Fruit fly (Drosophila melanogaster) whole organism, embryonic: ENCODE measurements around the gene InR.

Source experiments
- Antp ChIP-seq: fragments of 200-800 bp; sonication (Bioruptor generic); optimal IDR thresholded peaks from 3 replicates; lab custom pipeline; 2016; ENCODE audit warnings: missing biosample characterization, missing genetic modification characterization
- C15 ChIP-seq: fragments of 200-800 bp; sonication (Bioruptor generic); IDR thresholded peaks from 3 replicates; pipeline ENCODE4 v1.3.6; 2022; ENCODE audit warnings: missing biosample characterization, missing genetic modification characterization
- CG1024 ChIP-seq: fragments of 200-800 bp; sonication (Bioruptor generic); IDR thresholded peaks from 2 replicates; pipeline ENCODE4 v1.3.6; 2022; ENCODE audit warnings: missing biosample characterization, missing genetic modification characterization
- CG11695 ChIP-seq: fragments of 200-800 bp; sonication (Bioruptor generic); IDR thresholded peaks from 3 replicates; pipeline ENCODE4 v1.3.6; 2022; ENCODE audit warnings: missing biosample characterization, missing genetic modification characterization
- CG12769 ChIP-seq: fragments of 200-800 bp; sonication (Bioruptor generic); optimal IDR thresholded peaks from 2 replicates; lab custom pipeline; 2019; ENCODE audit warnings: missing biosample characterization, mild to moderate bottlenecking, missing genetic modification characterization, moderate library complexity
- CG13775 ChIP-seq: fragments of 200-800 bp; sonication (Bioruptor generic); optimal IDR thresholded peaks from 3 replicates; lab custom pipeline; 2017; ENCODE audit warnings: missing biosample characterization, mild to moderate bottlenecking, missing genetic modification characterization
- CG13894 ChIP-seq: fragments of 200-800 bp; sonication (Bioruptor generic); optimal IDR thresholded peaks from 3 replicates; lab custom pipeline; 2018; ENCODE audit warnings: missing biosample characterization, mild to moderate bottlenecking, missing genetic modification characterization, moderate library complexity
- CG1647 ChIP-seq: fragments of 200-800 bp; sonication (Bioruptor generic); optimal IDR thresholded peaks from 3 replicates; lab custom pipeline; 2016; ENCODE audit warnings: missing biosample characterization, missing genetic modification characterization
- CG17612 ChIP-seq: fragments of 200-800 bp; sonication (Bioruptor generic); IDR thresholded peaks from 2 replicates; pipeline ENCODE4 v1.3.6; 2022; ENCODE audit warnings: missing biosample characterization, missing genetic modification characterization
- CG17802 ChIP-seq: fragments of 200-800 bp; sonication (Bioruptor generic); optimal IDR thresholded peaks from 2 replicates; lab custom pipeline; 2018; ENCODE audit warnings: missing biosample characterization, mild to moderate bottlenecking, missing genetic modification characterization, moderate library complexity
- CG18599 ChIP-seq: fragments of 200-800 bp; sonication (Bioruptor generic); optimal IDR thresholded peaks from 3 replicates; lab custom pipeline; 2017; ENCODE audit warnings: missing biosample characterization, missing genetic modification characterization, mild to moderate bottlenecking, moderate library complexity, missing genetic modification reagents
- CG3163 ChIP-seq: fragments of 200-800 bp; sonication (Bioruptor generic); optimal IDR thresholded peaks from 3 replicates; lab custom pipeline; 2016; ENCODE audit warnings: missing biosample characterization, missing genetic modification characterization
- CG32767 ChIP-seq: fragments of 200-800 bp; sonication (Bioruptor generic); IDR thresholded peaks from 2 replicates; pipeline ENCODE4 v1.3.6; 2022; ENCODE audit warnings: missing biosample characterization, missing genetic modification characterization
- CG33213 ChIP-seq: fragments of 200-800 bp; sonication (Bioruptor generic); optimal IDR thresholded peaks from 3 replicates; lab custom pipeline; 2016; ENCODE audit warnings: missing biosample characterization, missing genetic modification characterization
- CG33557 ChIP-seq: fragments of 200-800 bp; sonication (Bioruptor generic); optimal IDR thresholded peaks from 2 replicates; lab custom pipeline; 2019; ENCODE audit warnings: missing biosample characterization, mild to moderate bottlenecking, missing genetic modification characterization, moderate library complexity
- CG34376 ChIP-seq: fragments of 200-800 bp; sonication (Bioruptor generic); optimal IDR thresholded peaks from 2 replicates; lab custom pipeline; 2018; ENCODE audit warnings: missing biosample characterization, mild to moderate bottlenecking, missing genetic modification characterization
- CG3847 ChIP-seq: fragments of 200-800 bp; sonication (Bioruptor generic); IDR thresholded peaks from 2 replicates; pipeline ENCODE4 v1.3.6; 2022; ENCODE audit warnings: missing biosample characterization, missing genetic modification characterization
- CG4404 ChIP-seq: fragments of 200-800 bp; sonication (Bioruptor generic); IDR thresholded peaks from 2 replicates; pipeline ENCODE4 v1.3.6; 2022; ENCODE audit warnings: missing biosample characterization, missing genetic modification characterization
- CG5245 ChIP-seq: fragments of 200-800 bp; sonication (Bioruptor generic); optimal IDR thresholded peaks from 3 replicates; lab custom pipeline; 2016; ENCODE audit warnings: missing biosample characterization, missing genetic modification characterization
- CG6854 ChIP-seq: fragments of 200-800 bp; sonication (Bioruptor generic); optimal IDR thresholded peaks from 3 replicates; lab custom pipeline; 2017; ENCODE audit warnings: missing biosample characterization, mild to moderate bottlenecking, missing genetic modification characterization
- CG7786 ChIP-seq: fragments of 200-800 bp; sonication (Bioruptor generic); optimal IDR thresholded peaks from 2 replicates; lab custom pipeline; 2016; ENCODE audit warnings: missing biosample characterization, missing genetic modification characterization
- CG8281 ChIP-seq: fragments of 200-800 bp; sonication (Bioruptor generic); optimal IDR thresholded peaks from 2 replicates; lab custom pipeline; 2018; ENCODE audit warnings: missing biosample characterization, mild to moderate bottlenecking, missing genetic modification characterization, moderate library complexity
- CG9609 ChIP-seq: fragments of 200-800 bp; sonication (Bioruptor generic); optimal IDR thresholded peaks from 3 replicates; lab custom pipeline; 2016; ENCODE audit warnings: missing biosample characterization, missing genetic modification characterization
- CHES-1-like ChIP-seq: fragments of 200-800 bp; sonication (Bioruptor generic); optimal IDR thresholded peaks from 2 replicates; lab custom pipeline; 2016; ENCODE audit warnings: missing biosample characterization, missing genetic modification characterization
- Chrac-16 ChIP-seq: fragments of 200-800 bp; sonication (Bioruptor generic); optimal IDR thresholded peaks from 3 replicates; lab custom pipeline; 2016; ENCODE audit warnings: missing biosample characterization, missing genetic modification characterization
- Deaf1 ChIP-seq: fragments of 200-800 bp; optimal IDR thresholded peaks from 3 replicates; lab custom pipeline; 2019; ENCODE audit warnings: missing biosample characterization, mild to moderate bottlenecking, missing genetic modification characterization, moderate library complexity
- Gsc ChIP-seq: fragments of 200-800 bp; sonication (Bioruptor generic); IDR thresholded peaks from 2 replicates; pipeline ENCODE4 v1.3.6; 2022; ENCODE audit warnings: missing biosample characterization, missing genetic modification characterization
- Mad ChIP-seq: fragments of 200-800 bp; sonication (Bioruptor generic); optimal IDR thresholded peaks from 2 replicates; lab custom pipeline; 2016; ENCODE audit warnings: missing biosample characterization, missing genetic modification characterization
- Mes4 ChIP-seq: fragments of 200-800 bp; sonication (Bioruptor generic); optimal IDR thresholded peaks from 2 replicates; lab custom pipeline; 2016; ENCODE audit warnings: missing biosample characterization, missing genetic modification characterization
- Myb ChIP-seq: fragments of 200-800 bp; sonication (Bioruptor generic); optimal IDR thresholded peaks from 2 replicates; lab custom pipeline; 2016; ENCODE audit warnings: missing biosample characterization, missing genetic modification characterization
- Nf-YC ChIP-seq: fragments of 200-800 bp; optimal IDR thresholded peaks from 3 replicates; lab custom pipeline; 2019; ENCODE audit warnings: missing biosample characterization, mild to moderate bottlenecking, missing genetic modification characterization, moderate library complexity
- PHDP ChIP-seq: fragments of 200-800 bp; sonication (Bioruptor generic); optimal IDR thresholded peaks from 3 replicates; lab custom pipeline; 2018; ENCODE audit warnings: missing biosample characterization, mild to moderate bottlenecking, missing genetic modification characterization, moderate library complexity
- Sox102F ChIP-seq: fragments of 200-800 bp; sonication (Bioruptor generic); optimal IDR thresholded peaks from 2 replicates; lab custom pipeline; 2018; ENCODE audit warnings: missing biosample characterization, mild to moderate bottlenecking, missing genetic modification characterization, moderate library complexity
- Sry-δ ChIP-seq: fragments of 200-800 bp; sonication (Bioruptor generic); optimal IDR thresholded peaks from 2 replicates; lab custom pipeline; 2016; ENCODE audit warnings: missing biosample characterization, missing genetic modification characterization
- YL-1 ChIP-seq: fragments of 200-800 bp; sonication (Bioruptor generic); optimal IDR thresholded peaks from 3 replicates; lab custom pipeline; 2017; ENCODE audit warnings: missing biosample characterization, mild to moderate bottlenecking, missing genetic modification characterization
- amos ChIP-seq: fragments of 200-800 bp; sonication (Bioruptor generic); IDR thresholded peaks from 2 replicates; pipeline ENCODE4 v1.3.6; 2022; ENCODE audit warnings: missing biosample characterization, missing genetic modification characterization; ENCODE audit not compliant: partially characterized antibody
- ato ChIP-seq: fragments of 200-800 bp; sonication (Bioruptor generic); IDR thresholded peaks from 2 replicates; pipeline ENCODE4 v1.3.6; 2022; ENCODE audit warnings: missing biosample characterization, missing genetic modification characterization; ENCODE audit not compliant: partially characterized antibody
- az2 ChIP-seq: fragments of 200-800 bp; sonication (Bioruptor generic); optimal IDR thresholded peaks from 3 replicates; lab custom pipeline; 2016; ENCODE audit warnings: missing biosample characterization, missing genetic modification characterization
- bbx ChIP-seq: fragments of 200-800 bp; sonication (Bioruptor generic); IDR thresholded peaks from 2 replicates; pipeline ENCODE4 v1.3.6; 2022; ENCODE audit warnings: missing biosample characterization, missing genetic modification characterization; ENCODE audit not compliant: partially characterized antibody
- btn ChIP-seq: fragments of 200-800 bp; sonication (Bioruptor generic); optimal IDR thresholded peaks from 2 replicates; lab custom pipeline; 2016; ENCODE audit warnings: missing biosample characterization, missing genetic modification characterization
- dpn ChIP-seq, 2 experiments: fragments of 200-800 bp; sonication (Bioruptor generic); optimal IDR thresholded peaks; 3 replicates each; lab custom pipeline; 2016; ENCODE audit warnings: missing biosample characterization in 2 of 2, missing genetic modification characterization in 2 of 2
- ewg ChIP-seq: fragments of 200-800 bp; sonication (Bioruptor generic); optimal IDR thresholded peaks from 3 replicates; lab custom pipeline; 2017; ENCODE audit warnings: mild to moderate bottlenecking, missing biosample characterization, missing genetic modification reagents, missing genetic modification characterization
- fru ChIP-seq: fragments of >200 bp; optimal IDR thresholded peaks from 2 replicates; lab custom pipeline; 2017
- hb ChIP-seq: fragments of 200-800 bp; sonication (Bioruptor generic); IDR thresholded peaks from 3 replicates; pipeline ENCODE4 v1.3.6; 2022; ENCODE audit warnings: missing biosample characterization, missing genetic modification characterization; ENCODE audit not compliant: partially characterized antibody
- hth ChIP-seq: fragments of >200 bp; optimal IDR thresholded peaks from 2 replicates; lab custom pipeline; 2017; ENCODE audit warnings: inconsistent platforms
- lmd ChIP-seq: fragments of 200-800 bp; sonication (Bioruptor generic); IDR thresholded peaks from 2 replicates; pipeline ENCODE4 v1.3.6; 2022; ENCODE audit warnings: missing biosample characterization, missing genetic modification characterization
- odd ChIP-seq: fragments of 200-800 bp; sonication (Bioruptor generic); optimal IDR thresholded peaks from 2 replicates; lab custom pipeline; 2017; ENCODE audit warnings: missing biosample characterization, mild to moderate bottlenecking, missing genetic modification characterization
- pan ChIP-seq, 4 experiments: fragments of >200 bp in 3 of 4; fragments of 200-800 bp in 1 of 4; sonication (Bioruptor generic) in 1 of 4; optimal IDR thresholded peaks in 3 of 4; IDR thresholded peaks in 1 of 4; 2 replicates each; pipeline versions ENCODE4 v1.3.6 to Lab custom; 2017 to 2022; ENCODE audit warnings: missing biosample characterization in 2 of 4, missing genetic modification characterization in 2 of 4, mixed read lengths in 1 of 4
- pzg ChIP-seq: fragments of 200-800 bp; sonication (Bioruptor generic); optimal IDR thresholded peaks from 3 replicates; lab custom pipeline; 2018; ENCODE audit warnings: missing biosample characterization, mild to moderate bottlenecking, missing genetic modification characterization, moderate library complexity
- trem ChIP-seq: fragments of 200-800 bp; optimal IDR thresholded peaks from 3 replicates; lab custom pipeline; 2019; ENCODE audit warnings: missing biosample characterization, mild to moderate bottlenecking, missing genetic modification characterization, moderate library complexity

Gene InR

dm6 chr3R:21662501-21663007 lies 43.4 kb upstream of the InR start, which contains the start of gene Archease (continued):
- TF ChIP-seq dpn (GFP tag; optimal IDR thresholded peaks at IDR 0.05; lab: Kevin White, UChicago) (peak; percentile 21 to 60), CG11695 (GFP tag; lab: Robert Waterston, UW) (peak; percentile 75), CG1647 (GFP tag; lab: Kevin White, UChicago) (no peak), CG1024 (GFP tag; lab: Robert Waterston, UW) (0 out of 2 replicates have a peak, but pooled peaks have one; percentile 10), Nf-YC (tag; lab: Kevin White, UChicago) (peak; percentile 63), CG4404 (GFP tag; lab: Robert Waterston, UW) (no peak), az2 (GFP tag; lab: Kevin White, UChicago) (peak; percentile 10), CG9609 (GFP tag; lab: Kevin White, UChicago) (no peak), CG32767 (GFP tag; lab: Robert Waterston, UW) (no peak), fru (lab: Kevin White, UChicago) (no peak), CG7786 (no peak), CG6854 (GFP tag; lab: Kevin White, UChicago) (peak; percentile 36), CG5245 (GFP tag; lab: Kevin White, UChicago) (no peak), CG33213 (GFP tag; lab: Kevin White, UChicago) (no peak), ewg (GFP tag; lab: Kevin White, UChicago) (no peak), pan (optimal IDR thresholded peaks at IDR 0.05; lab: Kevin White, UChicago) (no peak), pan (GFP tag; optimal IDR thresholded peaks at IDR 0.05 in 1 of 2, IDR thresholded peaks at IDR 0.05 in 1 of 2) (peak in 1 of 2 experiments; percentile 44), C15 (0 out of 3 replicates have a peak, but pooled peaks have one; percentile 11), lmd (GFP tag; lab: Robert Waterston, UW) (no peak), amos (no peak), Chrac-16 (GFP tag; lab: Kevin White, UChicago) (peak; percentile 39), CG8281 (tag; lab: Kevin White, UChicago) (no peak), CG3163 (GFP tag; lab: Kevin White, UChicago) (no peak), btn (no peak), CG17802 (tag; lab: Kevin White, UChicago) (no peak), Sox102F (GFP tag; lab: Kevin White, UChicago) (no peak), CG13894 (tag; lab: Kevin White, UChicago) (no peak), hb (GFP tag; lab: Robert Waterston, UW) (no peak), odd (peak; percentile 62)
- TF ChIP-seq, all 482 proteins: peak for 225

- TF ChIP-seq PHDP (tag; lab: Kevin White, UChicago) (peak; percentile 33), hth (lab: Kevin White, UChicago) (no peak), Deaf1 (tag; lab: Kevin White, UChicago) (peak; percentile 59), trem (tag; lab: Kevin White, UChicago) (peak; percentile 57), CHES-1-like (GFP tag; lab: Kevin White, UChicago) (peak; percentile 78), CG12769 (peak; percentile 27), Antp (no peak), Gsc (GFP tag; lab: Robert Waterston, UW) (no peak), ato (no peak), CG13775 (GFP tag; lab: Kevin White, UChicago) (peak; percentile 21), Mes4 (GFP tag; lab: Kevin White, UChicago) (no peak), CG17612 (GFP tag; lab: Robert Waterston, UW) (no peak), bbx (peak; percentile 88), CG34376 (GFP tag; lab: Kevin White, UChicago) (peak; percentile 14), CG3163 (GFP tag; lab: Kevin White, UChicago) (no peak), Myb (GFP tag; lab: Kevin White, UChicago) (peak; percentile 96), CG33557 (peak; percentile 11), CG3847 (GFP tag; lab: Robert Waterston, UW) (no peak; the same call in 1 of the 2 replicates), CG18599 (GFP tag; lab: Kevin White, UChicago) (no peak), Nf-YC (tag; lab: Kevin White, UChicago) (peak; percentile 10), YL-1 (peak; percentile 23), Mad (GFP tag; lab: Kevin White, UChicago) (no peak), pzg (GFP tag; lab: Kevin White, UChicago) (peak; percentile 94), Sry-δ (GFP tag; lab: Kevin White, UChicago) (peak; percentile 68)
These were observed 41.6 kb upstream of the InR start, which contains the start of gene E2f1 for dm6 chr3R:21660659-21661126. Gene E2f1, minus strand, starts transcription at chr3R:21660871.
